Fruit fly (Drosophila melanogaster) whole organism, adult: ENCODE measurements around the gene TwdlN.

Experiments
- CG11617 ChIP-seq: fragments of 200-800 bp; sonication (Bioruptor generic); optimal IDR thresholded peaks from 2 replicates; lab custom pipeline; 2017; ENCODE audit warnings: mild to moderate bottlenecking, missing biosample characterization, missing genetic modification reagents, missing genetic modification characterization
- CG12768 ChIP-seq: fragments of 200-800 bp; sonication (Bioruptor generic); optimal IDR thresholded peaks from 2 replicates; lab custom pipeline; 2017; ENCODE audit warnings: missing biosample characterization, missing genetic modification characterization, mild to moderate bottlenecking, moderate library complexity, missing genetic modification reagents
- CG14711 ChIP-seq: fragments of 200-800 bp; sonication (Bioruptor generic); optimal IDR thresholded peaks from 2 replicates; lab custom pipeline; 2018; ENCODE audit warnings: missing biosample characterization, mild to moderate bottlenecking, missing genetic modification characterization, moderate library complexity
- CG1620 ChIP-seq: fragments of 200-800 bp; sonication (Bioruptor generic); optimal IDR thresholded peaks from 2 replicates; lab custom pipeline; 2016; ENCODE audit warnings: missing biosample characterization, missing genetic modification characterization
- CG33017 ChIP-seq: fragments of 200-800 bp; sonication (Bioruptor generic); optimal IDR thresholded peaks from 2 replicates; lab custom pipeline; 2018; ENCODE audit warnings: missing biosample characterization, mild to moderate bottlenecking, missing genetic modification characterization, moderate library complexity
- CG5204 ChIP-seq: fragments of 200-800 bp; sonication (Bioruptor generic); optimal IDR thresholded peaks from 2 replicates; lab custom pipeline; 2016; ENCODE audit warnings: missing biosample characterization, missing genetic modification characterization
- CG7045 ChIP-seq: fragments of 200-800 bp; sonication (Bioruptor generic); optimal IDR thresholded peaks from 2 replicates; lab custom pipeline; 2017; ENCODE audit warnings: missing biosample characterization, mild to moderate bottlenecking, missing genetic modification characterization
- CG7101 ChIP-seq: fragments of 200-800 bp; sonication (Bioruptor generic); optimal IDR thresholded peaks from 2 replicates; lab custom pipeline; 2018; ENCODE audit warnings: missing biosample characterization, mild to moderate bottlenecking, missing genetic modification characterization, moderate library complexity
- Clk ChIP-seq: fragments of 200-800 bp; sonication (Bioruptor generic); optimal IDR thresholded peaks from 2 replicates; lab custom pipeline; 2017; ENCODE audit warnings: missing biosample characterization, missing genetic modification characterization
- Crg-1 ChIP-seq: fragments of 200-800 bp; sonication (Bioruptor generic); optimal IDR thresholded peaks from 2 replicates; lab custom pipeline; 2016; ENCODE audit warnings: missing biosample characterization, missing genetic modification characterization
- Hr96 ChIP-seq: fragments of 200-800 bp; sonication (Bioruptor generic); optimal IDR thresholded peaks from 2 replicates; lab custom pipeline; 2016; ENCODE audit warnings: missing biosample characterization, missing genetic modification characterization
- Mnt ChIP-seq: fragments of 200-800 bp; sonication (Bioruptor generic); optimal IDR thresholded peaks from 2 replicates; lab custom pipeline; 2016; ENCODE audit warnings: missing biosample characterization, mild to moderate bottlenecking, missing genetic modification characterization
- bab1 ChIP-seq: fragments of 200-800 bp; sonication (Bioruptor generic); optimal IDR thresholded peaks from 3 replicates; lab custom pipeline; 2019; ENCODE audit warnings: missing biosample characterization, mild to moderate bottlenecking, missing genetic modification characterization, moderate library complexity
- cic ChIP-seq: fragments of 200-800 bp; sonication (Bioruptor generic); optimal IDR thresholded peaks from 2 replicates; lab custom pipeline; 2017; ENCODE audit warnings: missing biosample characterization, mild to moderate bottlenecking, missing genetic modification characterization, moderate library complexity
- cnc ChIP-seq, 2 experiments: fragments of >200 bp; optimal IDR thresholded peaks; 2 replicates each; lab custom pipeline; 2017
- kay ChIP-seq: fragments of 200-800 bp; sonication (Bioruptor generic); peaks from one replicate; lab custom pipeline; 2016; ENCODE audit warnings: missing biosample characterization, missing genetic modification characterization, borderline replicate concordance
- ovo ChIP-seq: fragments of 200-800 bp; sonication (Bioruptor generic); optimal IDR thresholded peaks from 2 replicates; lab custom pipeline; 2016; ENCODE audit warnings: missing biosample characterization, missing genetic modification characterization
- pad ChIP-seq: fragments of 200-800 bp; sonication (Bioruptor generic); optimal IDR thresholded peaks from 3 replicates; lab custom pipeline; 2017; ENCODE audit warnings: missing biosample characterization, missing genetic modification characterization, mild to moderate bottlenecking, moderate library complexity, missing genetic modification reagents
- tj ChIP-seq: fragments of 200-800 bp; sonication (Bioruptor generic); optimal IDR thresholded peaks from 3 replicates; lab custom pipeline; 2017; ENCODE audit warnings: missing biosample characterization, mild to moderate bottlenecking, missing genetic modification characterization, moderate library complexity
- toe ChIP-seq: fragments of 200-800 bp; sonication (Bioruptor generic); optimal IDR thresholded peaks from 2 replicates; lab custom pipeline; 2016; ENCODE audit warnings: missing biosample characterization, missing genetic modification characterization

Gene TwdlN

dm6 chr3R:26633010-26633409 is 1.3 kb downstream of the TwdlN start:
- no peak for TF ChIP-seq cic (GFP tag; lab: Kevin White, UChicago)
- no peak for TF ChIP-seq Clk (GFP tag; lab: Kevin White, UChicago)
- TF ChIP-seq bab1 (GFP tag; lab: Kevin White, UChicago) = no peak
- TF ChIP-seq toe (GFP tag; lab: Kevin White, UChicago) = no peak
- TF ChIP-seq kay (GFP tag; lab: Kevin White, UChicago) = no peak
- TF ChIP-seq CG5204 (GFP tag; lab: Kevin White, UChicago) = no peak
- no peak for TF ChIP-seq tj
- no peak for TF ChIP-seq CG1620
- no peak for TF ChIP-seq Mnt (GFP tag; lab: Kevin White, UChicago)
- TF ChIP-seq ovo = no peak
- TF ChIP-seq CG7045 = no peak
- no peak for TF ChIP-seq CG11617 (GFP tag; lab: Kevin White, UChicago)
- TF ChIP-seq CG7101 (tag; lab: Kevin White, UChicago) = no peak

- TF ChIP-seq CG11617 (GFP tag; lab: Kevin White, UChicago) (no peak), Clk (GFP tag; lab: Kevin White, UChicago) (no peak), CG1620 (no peak), ovo (no peak), cic (GFP tag; lab: Kevin White, UChicago) (no peak), kay (GFP tag; lab: Kevin White, UChicago) (no peak), CG7101 (tag; lab: Kevin White, UChicago) (no peak), CG7045 (no peak), bab1 (GFP tag; lab: Kevin White, UChicago) (no peak), CG14711 (tag; lab: Kevin White, UChicago) (no peak), toe (GFP tag; lab: Kevin White, UChicago) (no peak), Hr96 (no peak), Crg-1 (no peak), CG33017 (tag; lab: Kevin White, UChicago) (no peak)
Observed at dm6 chr3R:26633432-26633831, 1.8 kb downstream of the TwdlN start, which contains the start of gene TwdlH. TSS of gene TwdlH (plus strand) at chr3R:26633732.

dm6 chr3R:26634585-26634984 is 2.9 kb downstream of the TwdlN start, which contains the start of gene TwdlR:
TSS of gene TwdlR (plus strand) at chr3R:26634885.
- no peak for TF ChIP-seq pad
- TF ChIP-seq CG14711 (tag; lab: Kevin White, UChicago) = no peak
- TF ChIP-seq Clk (GFP tag; lab: Kevin White, UChicago) = no peak
- TF ChIP-seq kay (GFP tag; lab: Kevin White, UChicago) = no peak
- TF ChIP-seq CG5204 (GFP tag; lab: Kevin White, UChicago) = no peak
- no peak for TF ChIP-seq CG12768 (GFP tag; lab: Kevin White, UChicago)
- TF ChIP-seq cnc (optimal IDR thresholded peaks at IDR 0.05; lab: Kevin White, UChicago) = no peak

- TF ChIP-seq kay (GFP tag; lab: Kevin White, UChicago) (no peak), CG7101 (tag; lab: Kevin White, UChicago) (no peak), Mnt (GFP tag; lab: Kevin White, UChicago) (no peak), tj (no peak), pad (no peak), cic (GFP tag; lab: Kevin White, UChicago) (no peak), cnc (optimal IDR thresholded peaks at IDR 0.05; lab: Kevin White, UChicago) (no peak), CG5204 (GFP tag; lab: Kevin White, UChicago) (no peak), bab1 (GFP tag; lab: Kevin White, UChicago) (no peak), Crg-1 (no peak), CG1620 (no peak), Hr96 (no peak), CG14711 (tag; lab: Kevin White, UChicago) (no peak), CG33017 (tag; lab: Kevin White, UChicago) (no peak), CG12768 (GFP tag; lab: Kevin White, UChicago) (no peak), toe (GFP tag; lab: Kevin White, UChicago) (no peak), Clk (GFP tag; lab: Kevin White, UChicago) (no peak), CG11617 (GFP tag; lab: Kevin White, UChicago) (no peak), ovo (no peak), CG7045 (no peak)
Observed at dm6 chr3R:26636388-26636787, 4.7 kb downstream of the TwdlN start, which contains the start of gene TwdlS. TSS of gene TwdlS (plus strand) at chr3R:26636688.

- TF ChIP-seq Mnt (GFP tag; lab: Kevin White, UChicago) = no peak
Observed at dm6 chr3R:26639503-26640075, 7.9 kb downstream of the TwdlN start, which contains the start of gene TwdlD. TSS of gene TwdlD (plus strand) at chr3R:26640025.

- TF ChIP-seq CG33017 (tag; lab: Kevin White, UChicago) = no peak
- no peak for TF ChIP-seq CG1620
- no peak for TF ChIP-seq pad
- TF ChIP-seq ovo = no peak
- no peak for TF ChIP-seq cnc (optimal IDR thresholded peaks at IDR 0.05; lab: Kevin White, UChicago)
- TF ChIP-seq CG7101 (tag; lab: Kevin White, UChicago) = no peak
- TF ChIP-seq CG14711 (tag; lab: Kevin White, UChicago) = no peak
- TF ChIP-seq Clk (GFP tag; lab: Kevin White, UChicago) = no peak
- no peak for TF ChIP-seq CG5204 (GFP tag; lab: Kevin White, UChicago)
- TF ChIP-seq CG7045 = no peak
- TF ChIP-seq Hr96 = no peak
- no peak for TF ChIP-seq toe (GFP tag; lab: Kevin White, UChicago)
- no peak for TF ChIP-seq CG11617 (GFP tag; lab: Kevin White, UChicago)
- TF ChIP-seq bab1 (GFP tag; lab: Kevin White, UChicago) = no peak
- no peak for TF ChIP-seq Mnt (GFP tag; lab: Kevin White, UChicago)
Observed at dm6 chr3R:26654594-26654993, 22.9 kb downstream of the TwdlN start.
